Worm (Caenorhabditis elegans) whole organism, young adult: ENCODE measurements around the gene irg-2.

Experiments used
- F10E7.11 ChIP-seq: sonication (generic microtip); optimal IDR thresholded peaks from 2 replicates; lab custom pipeline; 2017; ENCODE audit warnings: mild to moderate bottlenecking, missing genetic modification characterization, moderate library complexity, missing compliant biosample characterization
- F57A8.1 ChIP-seq: fragments of 200-800 bp; sonication (Bioruptor generic); optimal IDR thresholded peaks from 2 replicates; lab custom pipeline; 2018; ENCODE audit warnings: mild to moderate bottlenecking, missing genetic modification characterization, moderate library complexity, missing compliant biosample characterization
- T07F8.4 ChIP-seq: sonication (generic microtip); optimal IDR thresholded peaks from 2 replicates; lab custom pipeline; 2016; ENCODE audit warnings: mild to moderate bottlenecking, missing genetic modification characterization, moderate library complexity, missing compliant biosample characterization
- Y56A3A.18 ChIP-seq: fragments of 200-800 bp; sonication (Bioruptor generic); IDR thresholded peaks from 2 replicates; pipeline ENCODE4 v1.3.6; 2022; ENCODE audit warnings: missing genetic modification reagents, missing genetic modification characterization, missing compliant biosample characterization
- chd-7 ChIP-seq: sonication (generic microtip); optimal IDR thresholded peaks from 2 replicates; lab custom pipeline; 2016; ENCODE audit warnings: mild to moderate bottlenecking, missing genetic modification characterization, moderate library complexity, missing compliant biosample characterization
- ets-4 ChIP-seq: fragments of 200-800 bp; sonication (Bioruptor generic); optimal IDR thresholded peaks from 2 replicates; lab custom pipeline; 2018; ENCODE audit warnings: mild to moderate bottlenecking, missing genetic modification characterization, missing compliant biosample characterization
- gei-17 ChIP-seq: fragments of 200-800 bp; sonication (Bioruptor generic); optimal IDR thresholded peaks from 2 replicates; lab custom pipeline; 2018; ENCODE audit warnings: mild to moderate bottlenecking, missing genetic modification characterization, missing compliant biosample characterization
- lin-26 ChIP-seq: fragments of 200-800 bp; sonication (Bioruptor generic); IDR thresholded peaks from 2 replicates; pipeline ENCODE4 v1.3.6; 2022; ENCODE audit warnings: missing genetic modification reagents, missing genetic modification characterization, missing compliant biosample characterization
- pha-4 ChIP-seq: fragments of 150-350 bp; sonication (generic microtip); optimal IDR thresholded peaks from 2 replicates; lab custom pipeline; 2014; ENCODE audit warnings: missing biosample characterization, missing genetic modification reagents, missing genetic modification characterization
- snpc-4 ChIP-seq, 5 experiments: fragments of 150-350 bp in 1 of 5; sonication (generic microtip) in 4 of 5; optimal IDR thresholded peaks; 2 replicates each; lab custom pipeline; 2014 to 2018; ENCODE audit warnings: missing genetic modification characterization in 5 of 5, missing biosample characterization in 3 of 5, antibody characterized with exemption in 2 of 5, mild to moderate bottlenecking in 2 of 5, missing compliant biosample characterization in 2 of 5, missing genotype in 2 of 5, moderate library complexity in 2 of 5, missing genetic modification reagents in 1 of 5
- unc-130 ChIP-seq: sonication (generic microtip); optimal IDR thresholded peaks from 2 replicates; lab custom pipeline; 2016; ENCODE audit warnings: missing genetic modification reagents, missing genetic modification characterization, missing compliant biosample characterization
- ztf-28 ChIP-seq: fragments of 200-800 bp; sonication (Bioruptor generic); IDR thresholded peaks from 2 replicates; pipeline ENCODE4 v1.3.6; 2022; ENCODE audit warnings: missing genetic modification reagents, missing genetic modification characterization, missing compliant biosample characterization

DNA sequence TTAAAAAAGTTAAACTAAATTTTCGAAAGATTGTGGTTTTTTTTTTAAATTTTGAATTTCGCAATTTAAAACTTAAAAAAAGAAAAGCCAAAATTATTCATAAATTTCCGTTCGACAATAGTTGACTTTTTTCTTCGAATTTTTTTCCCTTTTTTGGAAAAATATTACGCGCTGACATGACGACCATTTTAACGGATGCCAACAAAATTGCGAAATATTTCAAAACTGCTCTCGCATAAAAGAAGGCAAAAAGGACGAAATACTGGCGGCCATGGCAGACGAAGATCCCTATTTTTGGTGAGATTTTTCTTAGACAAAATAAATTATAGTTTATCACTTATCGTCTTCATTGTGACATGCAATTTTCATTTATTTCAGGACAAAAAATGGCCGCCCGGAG, 3.4 kb upstream of the irg-2 start:
- no peak for TF ChIP-seq F57A8.1 (GFP tag; lab: Kevin White, UChicago)
- TF ChIP-seq unc-130 (GFP tag; lab: Kevin White, UChicago), result no peak
- no peak for TF ChIP-seq lin-26
- no peak for TF ChIP-seq chd-7 (tag; lab: Kevin White, UChicago)
- TF ChIP-seq gei-17 (GFP tag; lab: Kevin White, UChicago), result no peak
- TF ChIP-seq pha-4, result no peak
- TF ChIP-seq F10E7.11 (tag; lab: Kevin White, UChicago), result no peak
- no peak for TF ChIP-seq ztf-28 (GFP tag; lab: Robert Waterston, UW)
- no peak for TF ChIP-seq snpc-4 (GFP tag; optimal IDR thresholded peaks at IDR 0.05; lab: Kevin White, UChicago)
- TF ChIP-seq snpc-4 (tag; optimal IDR thresholded peaks at IDR 0.05; lab: Kevin White, UChicago), result no peak
- no peak for TF ChIP-seq ets-4 (GFP tag; lab: Kevin White, UChicago)
- no peak for TF ChIP-seq T07F8.4 (tag; lab: Kevin White, UChicago)
- no peak for TF ChIP-seq Y56A3A.18 (GFP tag; lab: Robert Waterston, UW)
